Worm (Caenorhabditis elegans): ENCODE measurements around the gene F53B1.9.

- TF ChIP-seq ztf-11 (tag; optimal IDR thresholded peaks at IDR 0.05) (no peak), ceh-82 (tag; optimal IDR thresholded peaks at IDR 0.05) (no peak), unc-98 (GFP tag; IDR thresholded peaks at IDR 0.05) (no peak), fos-1 (tag; optimal IDR thresholded peaks at IDR 0.05) (no peak), snpc-4 (tag; optimal IDR thresholded peaks at IDR 0.05) (no peak), jun-1 (tag; optimal IDR thresholded peaks at IDR 0.05) (no peak), unc-62 (GFP tag; optimal IDR thresholded peaks at IDR 0.05) (no peak), ceh-63 (GFP tag; optimal IDR thresholded peaks at IDR 0.05) (no peak), ztf-4 (tag; optimal IDR thresholded peaks at IDR 0.05) (no peak), dpl-1 (GFP tag; optimal IDR thresholded peaks at IDR 0.05) (no peak), hlh-17 (GFP tag; optimal IDR thresholded peaks at IDR 0.05; ENCODE audit: borderline replicate concordance) (no peak), lin-39 (tag; optimal IDR thresholded peaks at IDR 0.05) (no peak), pqm-1 (tag; optimal IDR thresholded peaks at IDR 0.05) (no peak), nhr-77 (tag; optimal IDR thresholded peaks at IDR 0.05) (no peak)
These were observed 23.0 kb downstream of the F53B1.9 start, which contains the start of gene F53B1.2 for ce11 chrX:2108682-2109081.

Data from whole organism, L1 larva.